Fruit fly (Drosophila melanogaster): ENCODE measurements around the gene CG31446.

Gene CG31446

DNA sequence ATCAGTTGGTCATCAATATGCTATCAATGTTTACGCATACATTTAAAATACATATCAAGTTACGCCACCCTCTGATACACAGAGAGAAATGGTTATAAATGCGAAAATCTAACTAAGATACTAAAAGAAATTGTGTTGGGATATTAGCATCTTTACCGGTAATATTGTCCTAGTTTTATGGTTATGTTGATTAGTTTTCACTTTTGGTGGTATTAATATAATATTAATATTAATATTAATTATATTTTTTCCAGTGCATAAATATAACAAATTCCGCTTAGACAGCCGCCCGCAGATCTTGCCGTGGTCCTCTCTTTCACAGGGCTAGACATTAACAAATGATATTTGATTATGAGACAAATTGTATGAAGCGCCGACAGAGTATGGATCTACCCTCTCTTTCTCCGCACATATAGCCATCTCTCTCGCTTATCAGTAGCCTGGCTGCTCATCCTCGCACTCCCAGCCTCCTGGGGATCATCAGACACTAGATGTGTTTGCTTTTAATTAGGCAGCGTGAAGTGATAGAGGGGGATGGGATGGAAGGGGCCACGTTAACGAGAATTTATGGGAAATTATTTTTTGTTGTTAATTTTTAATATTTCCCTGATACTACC, 40.1 kb upstream of the CG31446 start (continued):
- TF ChIP-seq CG17912 (GFP tag; optimal IDR thresholded peaks at IDR 0.05) (no peak), danr (GFP tag; IDR thresholded peaks at IDR 0.05) (no peak), CG30020 (tag; optimal IDR thresholded peaks at IDR 0.05) (no peak), pum (GFP tag; optimal IDR thresholded peaks at IDR 0.05) (no peak), Ets97D (GFP tag; optimal IDR thresholded peaks at IDR 0.05) (no peak), CG17361 (GFP tag; IDR thresholded peaks at IDR 0.05) (peak; percentile 51; the same call in 1 of the 3 replicates), ci (GFP tag; IDR thresholded peaks at IDR 0.05) (peak; percentile 43; the same call in 1 of the 3 replicates), Atf6 (GFP tag; IDR thresholded peaks at IDR 0.05) (no peak), Nf-YC (tag; optimal IDR thresholded peaks at IDR 0.05) (no peak), CG9876 (GFP tag; optimal IDR thresholded peaks at IDR 0.05) (no peak), CG31441 (GFP tag; IDR thresholded peaks at IDR 0.05) (peak; percentile 71), az2 (GFP tag; optimal IDR thresholded peaks at IDR 0.05) (peak; percentile 24), CG4730 (GFP tag; IDR thresholded peaks at IDR 0.05) (no peak), ab (GFP tag; optimal IDR thresholded peaks at IDR 0.05) (no peak), Bteb2 (GFP tag; optimal IDR thresholded peaks at IDR 0.05) (no peak), btn (GFP tag; optimal IDR thresholded peaks at IDR 0.05) (no peak), CG8944 (GFP tag; optimal IDR thresholded peaks at IDR 0.05) (no peak), her (GFP tag; optimal IDR thresholded peaks at IDR 0.05) (no peak), jing (GFP tag; optimal IDR thresholded peaks at IDR 0.05) (no peak), CG43689 (GFP tag; IDR thresholded peaks at IDR 0.05) (no peak), Eip74EF (GFP tag; optimal IDR thresholded peaks at IDR 0.05) (no peak), ato (GFP tag; IDR thresholded peaks at IDR 0.05; ENCODE audit: partially characterized antibody) (no peak), al (GFP tag; IDR thresholded peaks at IDR 0.05) (no peak), CG18599 (GFP tag; optimal IDR thresholded peaks at IDR 0.05) (peak; percentile 7), jumu (GFP tag; optimal IDR thresholded peaks at IDR 0.05) (no peak), NfI (GFP tag; optimal IDR thresholded peaks at IDR 0.05) (no peak), zfh2 (GFP tag; optimal IDR thresholded peaks at IDR 0.05) (no peak), Kr (GFP tag; optimal IDR thresholded peaks at IDR 0.05) (no peak), Hr51 (GFP tag; optimal IDR thresholded peaks at IDR 0.05) (no peak), Drgx (GFP tag; IDR thresholded peaks at IDR 0.05) (no peak), Fer1 (GFP tag; optimal IDR thresholded peaks at IDR 0.05) (no peak), seq (GFP tag; IDR thresholded peaks at IDR 0.05) (no peak), crc (GFP tag; optimal IDR thresholded peaks at IDR 0.05) (no peak), Rfx (GFP tag; IDR thresholded peaks at IDR 0.05) (no peak), z (GFP tag; IDR thresholded peaks at IDR 0.05) (no peak), Stat92E (GFP tag; optimal IDR thresholded peaks at IDR 0.05) (no peak), CG32767 (GFP tag; IDR thresholded peaks at IDR 0.05) (no peak), CG8359 (GFP tag; optimal IDR thresholded peaks at IDR 0.05; ENCODE audit: borderline replicate concordance) (peak; percentile 58), repo (GFP tag; optimal IDR thresholded peaks at IDR 0.05) (no peak), CG6813 (GFP tag; optimal IDR thresholded peaks at IDR 0.05) (peak; percentile 33), jigr1 (GFP tag; IDR thresholded peaks at IDR 0.05) (no peak), CG8290 (GFP tag; optimal IDR thresholded peaks at IDR 0.05) (peak; percentile 12), CG8290 (tag; optimal IDR thresholded peaks at IDR 0.05) (no peak), amos (GFP tag; IDR thresholded peaks at IDR 0.05; ENCODE audit: partially characterized antibody) (no peak), sens (GFP tag) (peak; percentile 89), CG1647 (GFP tag; optimal IDR thresholded peaks at IDR 0.05) (no peak), CG7963 (GFP tag; IDR thresholded peaks at IDR 0.05; ENCODE audit: partially characterized antibody) (no peak), CTCF (GFP tag; optimal IDR thresholded peaks at IDR 0.05) (no peak), tna (GFP tag; IDR thresholded peaks at IDR 0.05; ENCODE audit: partially characterized antibody) (no peak), CG13123 (GFP tag; optimal IDR thresholded peaks at IDR 0.05) (no peak), CG17328 (GFP tag; IDR thresholded peaks at IDR 0.05) (peak; percentile 26; the same call in 1 of the 2 replicates), Deaf1 (tag; optimal IDR thresholded peaks at IDR 0.05) (no peak)

All from whole organism, embryonic.